Fruit fly (Drosophila melanogaster): ENCODE results near the gene CG17544.

Gene CG17544

DNA sequence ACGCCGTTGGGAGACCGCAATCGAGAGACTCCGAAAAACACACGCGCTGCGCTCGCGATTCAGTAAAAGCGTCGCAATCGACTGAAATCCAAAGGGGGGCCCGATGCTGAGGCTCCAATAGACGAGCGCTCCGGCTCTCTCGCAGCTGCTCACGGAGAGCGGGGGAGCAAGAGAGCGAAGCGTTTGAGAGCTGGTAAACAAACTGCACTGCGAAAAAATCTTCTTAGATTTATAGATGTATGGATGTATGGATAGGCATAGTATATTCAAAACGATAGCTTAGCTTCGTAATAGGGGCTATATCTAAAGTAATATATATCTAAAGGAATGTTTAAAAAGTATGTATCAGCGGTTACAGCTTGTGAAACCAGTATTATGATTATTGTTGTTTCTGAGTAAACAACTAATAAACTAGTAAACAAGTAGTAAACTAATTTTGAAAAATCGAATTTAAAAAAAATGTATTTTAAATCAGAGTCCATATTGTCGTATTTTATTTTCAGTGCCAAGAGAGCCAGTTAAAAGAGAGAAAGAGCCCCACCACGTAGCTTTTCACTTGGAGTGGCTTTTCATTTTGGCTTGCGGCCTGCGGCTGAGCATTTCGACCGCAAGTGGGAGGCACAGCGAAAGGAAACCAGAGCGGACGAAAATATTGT is 25.3 kb upstream of the CG17544 start, which contains the start of the genes Alp12 and CG13085 (continued):
- TF ChIP-seq Ets97D (GFP tag; optimal IDR thresholded peaks at IDR 0.05) (peak; percentile 79), trem (tag; optimal IDR thresholded peaks at IDR 0.05) (peak; percentile 95), crol (GFP tag; IDR thresholded peaks at IDR 0.05) (peak; percentile 76), Hey (tag; optimal IDR thresholded peaks at IDR 0.05) (peak; percentile 84), trh (GFP tag; optimal IDR thresholded peaks at IDR 0.05) (peak; percentile 91), Abd-B (GFP tag; optimal IDR thresholded peaks at IDR 0.05) (peak; percentile 94), Lpt (GFP tag; optimal IDR thresholded peaks at IDR 0.05) (no peak), CG4424 (GFP tag; optimal IDR thresholded peaks at IDR 0.05) (peak; percentile 98), Optix (GFP tag; IDR thresholded peaks at IDR 0.05) (peak; percentile 73; the same call in 2 of the 3 replicates), CG18619 (GFP tag; optimal IDR thresholded peaks at IDR 0.05) (peak; percentile 99), jumu (GFP tag; optimal IDR thresholded peaks at IDR 0.05) (peak; percentile 85), zen (tag; optimal IDR thresholded peaks at IDR 0.05) (peak; percentile 92), CG16863 (GFP tag; optimal IDR thresholded peaks at IDR 0.05) (peak; percentile 95), Mes4 (GFP tag; optimal IDR thresholded peaks at IDR 0.05) (peak; percentile 88), CG17802 (tag; optimal IDR thresholded peaks at IDR 0.05) (peak; percentile 82), CG34376 (GFP tag; optimal IDR thresholded peaks at IDR 0.05) (peak; percentile 99), ewg (GFP tag; optimal IDR thresholded peaks at IDR 0.05) (peak; percentile 96), exex (tag; optimal IDR thresholded peaks at IDR 0.05) (peak; percentile 92), YL-1 (GFP tag; optimal IDR thresholded peaks at IDR 0.05) (peak; percentile 98), chif (GFP tag; optimal IDR thresholded peaks at IDR 0.05) (peak; percentile 91 to 97), luna (GFP tag; optimal IDR thresholded peaks at IDR 0.05) (peak; percentile 51), CG9817 (tag; optimal IDR thresholded peaks at IDR 0.05) (peak; percentile 97), vfl (GFP tag; optimal IDR thresholded peaks at IDR 0.05) (peak; percentile 92), CG1792 (GFP tag; optimal IDR thresholded peaks at IDR 0.05) (peak; percentile 86), CG32767 (GFP tag; IDR thresholded peaks at IDR 0.05) (peak; percentile 97), CG33557 (GFP tag; optimal IDR thresholded peaks at IDR 0.05) (peak; percentile 96), pzg (GFP tag; optimal IDR thresholded peaks at IDR 0.05) (peak; percentile 15), seq (GFP tag; IDR thresholded peaks at IDR 0.05) (peak; percentile 97), danr (GFP tag; IDR thresholded peaks at IDR 0.05) (peak; percentile 93), Sox102F (GFP tag; optimal IDR thresholded peaks at IDR 0.05) (peak; percentile 97), CG11723 (GFP tag; optimal IDR thresholded peaks at IDR 0.05) (peak; percentile 96), Fer1 (GFP tag; optimal IDR thresholded peaks at IDR 0.05) (peak; percentile 99), maf-S (GFP tag; optimal IDR thresholded peaks at IDR 0.05) (peak; percentile 91), repo (GFP tag; optimal IDR thresholded peaks at IDR 0.05) (peak; percentile 85), HLH54F (GFP tag; optimal IDR thresholded peaks at IDR 0.05) (peak; percentile 91), CrebB (tag; optimal IDR thresholded peaks at IDR 0.05) (peak; percentile 96), schlank (tag; optimal IDR thresholded peaks at IDR 0.05) (peak; percentile 93), CG32772 (GFP tag; IDR thresholded peaks at IDR 0.05) (peak; percentile 95), usp (GFP tag; optimal IDR thresholded peaks at IDR 0.05) (no peak), abd-A (tag; optimal IDR thresholded peaks at IDR 0.05) (peak; percentile 94), hbn (GFP tag; IDR thresholded peaks at IDR 0.05; ENCODE audit: partially characterized antibody) (no peak), CG4730 (GFP tag; IDR thresholded peaks at IDR 0.05) (peak; percentile 94), CG3407 (GFP tag; optimal IDR thresholded peaks at IDR 0.05) (peak; percentile 96), cas (GFP tag; IDR thresholded peaks at IDR 0.05) (peak; percentile 82), btn (GFP tag; optimal IDR thresholded peaks at IDR 0.05) (peak; percentile 83), Mad (GFP tag; optimal IDR thresholded peaks at IDR 0.05) (peak; percentile 95), Blimp-1 (GFP tag; optimal IDR thresholded peaks at IDR 0.05) (peak; percentile 96), fd3F (GFP tag; optimal IDR thresholded peaks at IDR 0.05) (peak; percentile 97), GATAe (GFP tag; conservative IDR thresholded peaks at IDR 0.05) (peak; percentile 86), CG17385 (GFP tag; optimal IDR thresholded peaks at IDR 0.05) (peak; percentile 98)
